Worm (Caenorhabditis elegans): ENCODE results near the gene ttbk-2.2.

The ttbk-2.2 gene

DNA sequence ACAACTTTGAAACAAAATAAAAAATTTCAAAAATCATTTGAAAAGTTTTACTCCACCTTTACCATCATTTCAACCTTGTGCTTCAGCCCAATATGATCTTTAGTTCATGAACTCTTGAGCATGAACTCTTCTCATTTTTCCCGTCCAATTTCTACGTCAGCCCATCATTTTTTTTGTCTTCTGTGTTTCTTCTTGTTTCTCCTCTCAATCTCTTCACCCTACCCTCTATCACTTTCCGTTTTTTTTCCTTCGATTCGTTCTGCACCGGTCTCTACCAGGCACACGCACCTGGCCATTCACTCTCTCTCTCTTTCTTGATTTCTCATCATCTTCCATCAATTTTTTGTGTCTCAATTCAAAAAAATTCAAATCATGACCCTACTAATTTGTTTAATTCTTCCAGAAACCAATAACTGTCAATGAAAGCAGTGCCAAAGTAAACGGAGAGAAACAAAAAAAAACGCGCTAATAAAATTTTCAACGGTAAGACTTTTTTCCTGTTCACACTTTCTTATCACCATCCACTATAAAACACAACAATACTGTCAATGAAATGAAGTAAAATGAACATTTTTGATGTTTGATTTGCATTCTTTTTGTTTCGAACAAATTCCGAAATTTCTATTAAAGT lies 16.2 kb upstream of the ttbk-2.2 start, which contains the start of gene pygo-1 (continued):
- TF ChIP-seq Y116A8C.19 (tag; optimal IDR thresholded peaks at IDR 0.05; ENCODE audit: borderline replicate concordance): no peak
- TF ChIP-seq fkh-10 (GFP tag; optimal IDR thresholded peaks at IDR 0.05): no peak
- no peak for TF ChIP-seq pqm-1 (tag; optimal IDR thresholded peaks at IDR 0.05)
- no peak for TF ChIP-seq nhr-84 (tag; optimal IDR thresholded peaks at IDR 0.05)
- TF ChIP-seq nhr-237 (tag; optimal IDR thresholded peaks at IDR 0.05): no peak
- TF ChIP-seq xbp-1 (tag; optimal IDR thresholded peaks at IDR 0.05): no peak
- no peak for TF ChIP-seq egl-13 (tag; optimal IDR thresholded peaks at IDR 0.05)
- peak in 1 of 2 experiments; percentile 20 for TF ChIP-seq lsy-2 (tag; optimal IDR thresholded peaks at IDR 0.05)
- TF ChIP-seq alr-1 (tag; optimal IDR thresholded peaks at IDR 0.05; ENCODE audit: borderline replicate concordance): no peak
- no peak for TF ChIP-seq nhr-12 (tag; optimal IDR thresholded peaks at IDR 0.05)
- TF ChIP-seq nhr-28 (tag; optimal IDR thresholded peaks at IDR 0.05): no peak
- peak; percentile 39 for TF ChIP-seq snu-23 (GFP tag; optimal IDR thresholded peaks at IDR 0.05)
- TF ChIP-seq lir-3 (tag; optimal IDR thresholded peaks at IDR 0.05; ENCODE audit: poor library complexity): no peak
- no peak for TF ChIP-seq nhr-19 (GFP tag; conservative IDR thresholded peaks at IDR 0.05)
- TF ChIP-seq zip-4 (GFP tag; optimal IDR thresholded peaks at IDR 0.05): no peak

DNA sequence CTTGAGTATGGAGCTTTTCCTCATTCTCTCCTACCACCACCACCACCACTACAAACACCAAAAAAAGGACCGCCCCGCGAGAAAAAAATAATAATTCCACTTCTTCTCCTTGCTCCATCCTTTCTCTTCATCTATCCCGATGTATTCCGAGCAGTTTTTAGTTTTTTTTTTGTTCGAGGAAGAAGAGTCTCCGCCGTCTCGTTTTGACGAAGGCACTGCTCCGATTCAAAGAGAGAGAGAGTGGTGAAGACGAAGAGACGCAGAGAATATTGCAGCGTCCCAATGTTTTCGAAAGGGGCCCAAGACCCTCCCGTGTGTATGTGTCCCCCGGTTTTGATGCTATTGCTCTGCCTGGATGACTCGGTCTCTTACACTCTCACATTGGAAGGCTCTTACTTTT lies 14.3 kb upstream of the ttbk-2.2 start:
- TF ChIP-seq fkh-10 (GFP tag; optimal IDR thresholded peaks at IDR 0.05) (peak; percentile 51), rnt-1 (tag; optimal IDR thresholded peaks at IDR 0.05) (peak; percentile 9), snpc-4 (tag; optimal IDR thresholded peaks at IDR 0.05) (no peak), grh-1 (GFP tag; IDR thresholded peaks at IDR 0.05) (no peak), dsc-1 (tag; optimal IDR thresholded peaks at IDR 0.05) (peak; percentile 2), unc-62 (GFP tag; optimal IDR thresholded peaks at IDR 0.05) (no peak), lsy-2 (tag; optimal IDR thresholded peaks at IDR 0.05) (peak; percentile 3 to 32), xbp-1 (tag; optimal IDR thresholded peaks at IDR 0.05) (no peak), pag-3 (tag; optimal IDR thresholded peaks at IDR 0.05; ENCODE audit: borderline replicate concordance, insufficient read depth) (no peak), nhr-71 (tag; optimal IDR thresholded peaks at IDR 0.05) (peak; percentile 34), efl-1 (optimal IDR thresholded peaks at IDR 0.05) (no peak), efl-1 (GFP tag; optimal IDR thresholded peaks at IDR 0.05 in 1 of 2) (peak in 1 of 2 experiments; percentile 67), nhr-85 (tag) (no peak), lin-15B (tag; optimal IDR thresholded peaks at IDR 0.05) (no peak), pax-3 (tag; optimal IDR thresholded peaks at IDR 0.05) (no peak), mep-1 (tag; optimal IDR thresholded peaks at IDR 0.05) (peak; percentile 38), lin-14 (GFP tag; optimal IDR thresholded peaks at IDR 0.05) (peak; percentile 82), nhr-90 (tag; optimal IDR thresholded peaks at IDR 0.05; ENCODE audit: poor library complexity) (no peak), irx-1 (tag; optimal IDR thresholded peaks at IDR 0.05) (peak; percentile 12), hlh-17 (GFP tag; optimal IDR thresholded peaks at IDR 0.05; ENCODE audit: borderline replicate concordance) (no peak), ceh-82 (tag; optimal IDR thresholded peaks at IDR 0.05) (peak in 1 of 3 experiments; percentile 13), nhr-12 (tag; optimal IDR thresholded peaks at IDR 0.05) (no peak), hpl-2 (GFP tag; optimal IDR thresholded peaks at IDR 0.05) (no peak)

DNA sequence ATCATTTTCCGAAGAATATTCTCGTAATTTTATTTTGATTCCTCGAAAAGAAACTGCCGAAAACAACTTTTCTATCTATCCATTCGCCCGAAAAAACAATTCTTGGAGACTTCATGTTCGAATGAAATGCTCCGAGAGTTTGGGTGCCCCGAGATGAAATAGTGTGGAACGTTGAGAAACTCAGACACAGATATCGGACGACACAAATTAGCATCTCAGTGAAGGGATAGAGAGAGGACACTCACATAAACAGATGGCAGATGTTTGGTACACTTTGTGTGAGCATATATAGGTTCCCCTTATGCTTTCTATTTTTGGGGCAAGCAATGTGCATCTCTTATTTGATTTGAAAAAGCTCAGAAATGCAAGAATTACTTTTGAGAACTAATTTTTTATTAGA lies 12.1 kb upstream of the ttbk-2.2 start:
- TF ChIP-seq sup-37 (GFP tag; optimal IDR thresholded peaks at IDR 0.05) (no peak), sox-4 (tag; optimal IDR thresholded peaks at IDR 0.05) (no peak), fkh-10 (GFP tag; optimal IDR thresholded peaks at IDR 0.05) (no peak), zag-1 (tag; optimal IDR thresholded peaks at IDR 0.05) (no peak), lin-14 (GFP tag; optimal IDR thresholded peaks at IDR 0.05) (peak; percentile 57), lsy-2 (tag; optimal IDR thresholded peaks at IDR 0.05) (no peak), fos-1 (tag; optimal IDR thresholded peaks at IDR 0.05) (no peak), aly-2 (tag; optimal IDR thresholded peaks at IDR 0.05) (no peak), pag-3 (tag; optimal IDR thresholded peaks at IDR 0.05; ENCODE audit: borderline replicate concordance, insufficient read depth) (no peak), efl-3 (GFP tag; optimal IDR thresholded peaks at IDR 0.05) (no peak), nhr-71 (tag; optimal IDR thresholded peaks at IDR 0.05) (peak; percentile 35), dsc-1 (tag; optimal IDR thresholded peaks at IDR 0.05) (peak; percentile 49), vab-15 (tag; optimal IDR thresholded peaks at IDR 0.05) (no peak), blmp-1 (tag; optimal IDR thresholded peaks at IDR 0.05) (no peak), nhr-85 (tag) (peak; percentile 7), nhr-237 (tag; optimal IDR thresholded peaks at IDR 0.05) (no peak), elt-2 (tag; optimal IDR thresholded peaks at IDR 0.05) (no peak), mdl-1 (tag; optimal IDR thresholded peaks at IDR 0.05) (no peak), ceh-82 (tag; optimal IDR thresholded peaks at IDR 0.05) (no peak), egl-27 (tag; optimal IDR thresholded peaks at IDR 0.05) (no peak)

Measured in whole organism, L1 larva.